Worm (Caenorhabditis elegans) whole organism, late embryonic: Measurements from ENCODE around the gene Y39F10A.1.

Source experiments
- ama-1 ChIP-seq: fragments of 150-350 bp; optimal IDR thresholded peaks from 2 replicates; lab custom pipeline; 2014
- ceh-34 ChIP-seq: sonication (generic microtip); optimal IDR thresholded peaks from 2 replicates; lab custom pipeline; 2016; ENCODE audit warnings: mild to moderate bottlenecking, missing genetic modification characterization, missing compliant biosample characterization
- ceh-48 ChIP-seq: sonication (generic microtip); optimal IDR thresholded peaks from 2 replicates; lab custom pipeline; 2016; ENCODE audit warnings: missing genetic modification characterization, inconsistent platforms, missing compliant biosample characterization
- dmd-4 ChIP-seq: sonication (generic microtip); optimal IDR thresholded peaks from 2 replicates; lab custom pipeline; 2016; ENCODE audit warnings: borderline replicate concordance, missing genetic modification characterization, missing compliant biosample characterization
- nhr-11 ChIP-seq: fragments of 150-350 bp; optimal IDR thresholded peaks from 2 replicates; lab custom pipeline; 2014; ENCODE audit warnings: missing biosample characterization, missing genetic modification characterization
- pax-1 ChIP-seq: fragments of 150-350 bp; optimal IDR thresholded peaks from 2 replicates; lab custom pipeline; 2014; ENCODE audit warnings: missing biosample characterization, missing genetic modification characterization
- sdc-2 ChIP-seq: sonication (generic microtip); optimal IDR thresholded peaks from 2 replicates; lab custom pipeline; 2016; ENCODE audit warnings: missing genotype, missing genetic modification characterization, missing compliant biosample characterization

ce11 chrII:821514-821913, 46.4 kb downstream of the Y39F10A.1 start, which contains the start of gene F46F5.8:
- TF ChIP-seq ceh-48 = no peak
- TF ChIP-seq ceh-34 = no peak
- TF ChIP-seq sdc-2 (tag; lab: Kevin White, UChicago) = no peak
- TF ChIP-seq ama-1 (lab: Kevin White, UChicago) = no peak
- TF ChIP-seq dmd-4 (tag; lab: Kevin White, UChicago) = no peak
- TF ChIP-seq pax-1 (tag; lab: Kevin White, UChicago) = no peak
- TF ChIP-seq nhr-11 (tag; lab: Kevin White, UChicago) = no peak
